Worm (Caenorhabditis elegans): ENCODE measurements around the gene nhr-88.
A peak's percentile ranks its signal among the peaks of the same experiment; 100 is the strongest.

nhr-88 gene

ce11 chrII:2992300-2992699 lies 15.9 kb downstream of the nhr-88 start:
- TF ChIP-seq unc-39 (tag; optimal IDR thresholded peaks at IDR 0.05) (no peak), elt-1 (tag; optimal IDR thresholded peaks at IDR 0.05) (no peak), elt-2 (tag; optimal IDR thresholded peaks at IDR 0.05) (no peak), nhr-77 (tag; optimal IDR thresholded peaks at IDR 0.05) (no peak), jun-1 (tag; optimal IDR thresholded peaks at IDR 0.05) (no peak), ceh-28 (tag; optimal IDR thresholded peaks at IDR 0.05) (no peak), mdl-1 (tag; optimal IDR thresholded peaks at IDR 0.05) (no peak), egl-27 (tag; optimal IDR thresholded peaks at IDR 0.05) (no peak), fkh-10 (GFP tag; optimal IDR thresholded peaks at IDR 0.05) (no peak), elt-3 (tag; optimal IDR thresholded peaks at IDR 0.05) (no peak), fkh-2 (tag; optimal IDR thresholded peaks at IDR 0.05) (no peak), pha-4 (tag; optimal IDR thresholded peaks at IDR 0.05) (no peak), eor-1 (tag; optimal IDR thresholded peaks at IDR 0.05) (no peak)

- TF ChIP-seq nhr-12 (tag; optimal IDR thresholded peaks at IDR 0.05) (no peak), elt-1 (tag; optimal IDR thresholded peaks at IDR 0.05) (peak; percentile 7), nhr-25 (tag; optimal IDR thresholded peaks at IDR 0.05) (peak; percentile 6)
Measured at ce11 chrII:2994590-2995392, 18.4 kb downstream of the nhr-88 start.

- TF ChIP-seq elt-1 (tag; optimal IDR thresholded peaks at IDR 0.05) (no peak), nhr-43 (tag; optimal IDR thresholded peaks at IDR 0.05; ENCODE audit: poor library complexity, severe bottlenecking) (no peak), ceh-9 (tag; optimal IDR thresholded peaks at IDR 0.05) (no peak), egl-5 (tag; optimal IDR thresholded peaks at IDR 0.05) (no peak), nhr-77 (tag; optimal IDR thresholded peaks at IDR 0.05) (no peak), snpc-4 (tag; optimal IDR thresholded peaks at IDR 0.05) (no peak), fkh-10 (GFP tag; optimal IDR thresholded peaks at IDR 0.05) (no peak), ceh-28 (tag; optimal IDR thresholded peaks at IDR 0.05) (no peak), eor-1 (tag; optimal IDR thresholded peaks at IDR 0.05) (no peak), ama-1 (optimal IDR thresholded peaks at IDR 0.05) (no peak), pha-4 (tag; optimal IDR thresholded peaks at IDR 0.05) (no peak), fos-1 (tag; optimal IDR thresholded peaks at IDR 0.05) (no peak), ceh-82 (tag; optimal IDR thresholded peaks at IDR 0.05) (no peak), nhr-237 (tag; optimal IDR thresholded peaks at IDR 0.05) (no peak), nhr-67 (tag; optimal IDR thresholded peaks at IDR 0.05) (no peak), tbx-2 (tag; optimal IDR thresholded peaks at IDR 0.05) (no peak), lsy-12 (tag; optimal IDR thresholded peaks at IDR 0.05) (no peak)
Measured at ce11 chrII:2996721-2997120, 20.3 kb downstream of the nhr-88 start, which contains the start of gene lido-8. Gene lido-8 (plus strand): TSS chrII:2997021.

- no peak for TF ChIP-seq ceh-9 (tag; optimal IDR thresholded peaks at IDR 0.05)
- no peak for TF ChIP-seq zag-1 (tag; optimal IDR thresholded peaks at IDR 0.05)
- no peak for TF ChIP-seq fos-1 (tag; optimal IDR thresholded peaks at IDR 0.05)
- TF ChIP-seq R02D3.7 (tag; optimal IDR thresholded peaks at IDR 0.05): no peak
- TF ChIP-seq lsy-12 (tag; optimal IDR thresholded peaks at IDR 0.05): no peak
Measured at ce11 chrII:2997828-2998441, 21.5 kb downstream of the nhr-88 start.

- TF ChIP-seq nhr-12 (tag; optimal IDR thresholded peaks at IDR 0.05) (no peak), pqm-1 (tag; optimal IDR thresholded peaks at IDR 0.05) (no peak)
Measured at ce11 chrII:3000535-3001264, 24.3 kb downstream of the nhr-88 start, which contains the start of gene lido-9. Gene lido-9 (plus strand): TSS chrII:3000768.

- TF ChIP-seq lin-39 (tag; optimal IDR thresholded peaks at IDR 0.05): no peak
- no peak for TF ChIP-seq nfya-1 (tag; optimal IDR thresholded peaks at IDR 0.05; ENCODE audit: insufficient read depth)
- no peak for TF ChIP-seq nhr-12 (tag; optimal IDR thresholded peaks at IDR 0.05)
- no peak for TF ChIP-seq ztf-4 (tag; optimal IDR thresholded peaks at IDR 0.05)
- no peak for TF ChIP-seq jun-1 (tag; optimal IDR thresholded peaks at IDR 0.05)
- no peak for TF ChIP-seq elt-1 (tag; optimal IDR thresholded peaks at IDR 0.05)
- TF ChIP-seq unc-39 (tag; optimal IDR thresholded peaks at IDR 0.05): no peak
- no peak for TF ChIP-seq R02D3.7 (tag; optimal IDR thresholded peaks at IDR 0.05)
- TF ChIP-seq fos-1 (tag; optimal IDR thresholded peaks at IDR 0.05): no peak
- no peak for TF ChIP-seq skn-1 (tag; optimal IDR thresholded peaks at IDR 0.05)
- TF ChIP-seq elt-2 (tag; optimal IDR thresholded peaks at IDR 0.05): no peak
- TF ChIP-seq tbx-2 (tag; optimal IDR thresholded peaks at IDR 0.05): no peak
- TF ChIP-seq ztf-11 (tag; optimal IDR thresholded peaks at IDR 0.05): no peak
- TF ChIP-seq mml-1 (tag; optimal IDR thresholded peaks at IDR 0.05): no peak
- no peak for TF ChIP-seq fkh-2 (tag; optimal IDR thresholded peaks at IDR 0.05)
- TF ChIP-seq nhr-28 (tag; optimal IDR thresholded peaks at IDR 0.05): no peak
- TF ChIP-seq ama-1 (optimal IDR thresholded peaks at IDR 0.05): no peak
Measured at ce11 chrII:3002211-3002610, 25.8 kb downstream of the nhr-88 start, which contains the start of gene lido-10. Gene lido-10 (plus strand): TSS chrII:3002511.

Data from whole organism, L3 larva.